Fruit fly (Drosophila melanogaster) whole organism, embryonic: ENCODE results near the gene CG15337.

Experiments
- Atf3 ChIP-seq: fragments of 200-800 bp; sonication (Bioruptor generic); optimal IDR thresholded peaks from 3 replicates; lab custom pipeline; 2016; ENCODE audit warnings: missing biosample characterization, missing genetic modification characterization
- Awh ChIP-seq: fragments of 200-800 bp; sonication (Bioruptor generic); IDR thresholded peaks from 2 replicates; pipeline ENCODE4, ENCODE4 v1.3.6; 2022; ENCODE audit warnings: missing biosample characterization, missing genetic modification characterization
- CG1024 ChIP-seq: fragments of 200-800 bp; sonication (Bioruptor generic); IDR thresholded peaks from 2 replicates; pipeline ENCODE4 v1.3.6; 2022; ENCODE audit warnings: missing biosample characterization, missing genetic modification characterization
- CG11456 ChIP-seq: fragments of 200-800 bp; sonication (Bioruptor generic); IDR thresholded peaks from 3 replicates; pipeline ENCODE4 v1.3.6; 2022; ENCODE audit warnings: missing biosample characterization, missing genetic modification characterization
- CG12299 ChIP-seq: fragments of 200-800 bp; sonication (Bioruptor generic); optimal IDR thresholded peaks from 2 replicates; lab custom pipeline; 2018; ENCODE audit warnings: missing biosample characterization, mild to moderate bottlenecking, missing genetic modification characterization
- CG1233 ChIP-seq: fragments of 200-800 bp; sonication (Bioruptor generic); optimal IDR thresholded peaks from 4 replicates; lab custom pipeline; 2018; ENCODE audit warnings: missing biosample characterization, mild to moderate bottlenecking, missing genetic modification characterization
- CG13775 ChIP-seq: fragments of 200-800 bp; sonication (Bioruptor generic); optimal IDR thresholded peaks from 3 replicates; lab custom pipeline; 2017; ENCODE audit warnings: missing biosample characterization, mild to moderate bottlenecking, missing genetic modification characterization
- CG14050 ChIP-seq: fragments of 200-800 bp; sonication (Bioruptor generic); IDR thresholded peaks from 3 replicates; pipeline ENCODE4 v1.3.6; 2022; ENCODE audit warnings: missing biosample characterization, missing genetic modification characterization
- CG15696 ChIP-seq: fragments of 200-800 bp; sonication (Bioruptor generic); optimal IDR thresholded peaks from 2 replicates; lab custom pipeline; 2019; ENCODE audit warnings: missing biosample characterization, mild to moderate bottlenecking, missing genetic modification characterization, moderate library complexity
- CG16813 ChIP-seq: fragments of 200-800 bp; sonication (Bioruptor generic); IDR thresholded peaks from 3 replicates; pipeline ENCODE4 v1.3.6; 2022; ENCODE audit warnings: missing biosample characterization, missing genetic modification characterization; ENCODE audit not compliant: partially characterized antibody
- CG18262 ChIP-seq: fragments of 200-800 bp; optimal IDR thresholded peaks from 3 replicates; lab custom pipeline; 2019; ENCODE audit warnings: missing biosample characterization, mild to moderate bottlenecking, missing genetic modification characterization, moderate library complexity
- CG30020 ChIP-seq: fragments of 200-800 bp; optimal IDR thresholded peaks from 2 replicates; lab custom pipeline; 2019; ENCODE audit warnings: missing biosample characterization, mild to moderate bottlenecking, missing genetic modification characterization, moderate library complexity
- CG30403 ChIP-seq: fragments of 200-800 bp; sonication (Bioruptor generic); optimal IDR thresholded peaks from 3 replicates; lab custom pipeline; 2016; ENCODE audit warnings: missing biosample characterization, missing genetic modification characterization
- CG30431 ChIP-seq: fragments of 200-800 bp; sonication (Bioruptor generic); optimal IDR thresholded peaks from 2 replicates; lab custom pipeline; 2017; ENCODE audit warnings: missing biosample characterization, missing genetic modification characterization
- CG32772 ChIP-seq: fragments of 200-800 bp; sonication (Bioruptor generic); IDR thresholded peaks from 2 replicates; pipeline ENCODE4 v1.3.6; 2022; ENCODE audit warnings: missing biosample characterization, missing genetic modification characterization
- CG34224 ChIP-seq: fragments of 200-800 bp; sonication (Bioruptor generic); IDR thresholded peaks from 3 replicates; pipeline ENCODE4 v1.3.6; 2022; ENCODE audit warnings: missing biosample characterization, missing genetic modification characterization; ENCODE audit not compliant: partially characterized antibody
- CG34376 ChIP-seq: fragments of 200-800 bp; sonication (Bioruptor generic); optimal IDR thresholded peaks from 2 replicates; lab custom pipeline; 2018; ENCODE audit warnings: missing biosample characterization, mild to moderate bottlenecking, missing genetic modification characterization
- CG4424 ChIP-seq: fragments of 200-800 bp; sonication (Bioruptor generic); optimal IDR thresholded peaks from 3 replicates; lab custom pipeline; 2016; ENCODE audit warnings: missing biosample characterization, missing genetic modification characterization
- CG4730 ChIP-seq: fragments of 200-800 bp; sonication (Bioruptor generic); IDR thresholded peaks from 2 replicates; pipeline ENCODE4 v1.3.6; 2022; ENCODE audit warnings: missing biosample characterization, missing genetic modification characterization
- CG6791 ChIP-seq: fragments of 200-800 bp; sonication (Bioruptor generic); IDR thresholded peaks from 3 replicates; pipeline ENCODE4 v1.3.6; 2022; ENCODE audit warnings: missing biosample characterization, missing genetic modification characterization; ENCODE audit not compliant: partially characterized antibody
- CG6854 ChIP-seq: fragments of 200-800 bp; sonication (Bioruptor generic); optimal IDR thresholded peaks from 3 replicates; lab custom pipeline; 2017; ENCODE audit warnings: missing biosample characterization, mild to moderate bottlenecking, missing genetic modification characterization
- D19A ChIP-seq: fragments of 200-800 bp; optimal IDR thresholded peaks from 3 replicates; lab custom pipeline; 2019; ENCODE audit warnings: missing biosample characterization, mild to moderate bottlenecking, missing genetic modification characterization, moderate library complexity
- Ets97D ChIP-seq: fragments of 200-800 bp; sonication (Bioruptor generic); optimal IDR thresholded peaks from 3 replicates; lab custom pipeline; 2016; ENCODE audit warnings: missing biosample characterization, missing genetic modification characterization
- Gsc ChIP-seq: fragments of 200-800 bp; sonication (Bioruptor generic); IDR thresholded peaks from 2 replicates; pipeline ENCODE4 v1.3.6; 2022; ENCODE audit warnings: missing biosample characterization, missing genetic modification characterization
- Hmx ChIP-seq: fragments of 200-800 bp; sonication (Bioruptor generic); optimal IDR thresholded peaks from 2 replicates; lab custom pipeline; 2016; ENCODE audit warnings: missing biosample characterization, missing genetic modification characterization
- Hr51 ChIP-seq, 2 experiments: fragments of 200-800 bp; sonication (Bioruptor generic); optimal IDR thresholded peaks; 2 replicates in 1 of 2; 3 replicates in 1 of 2; lab custom pipeline; 2016 to 2018; ENCODE audit warnings: missing biosample characterization in 2 of 2, missing genetic modification characterization in 2 of 2, mild to moderate bottlenecking in 1 of 2, moderate library complexity in 1 of 2
- MBD-R2 ChIP-seq: fragments of 200-800 bp; sonication (Bioruptor generic); IDR thresholded peaks from 2 replicates; pipeline ENCODE4 v1.3.6; 2022; ENCODE audit warnings: missing biosample characterization, missing genetic modification characterization
- Rx ChIP-seq: fragments of 200-800 bp; sonication (Bioruptor generic); IDR thresholded peaks from 2 replicates; pipeline ENCODE4 v1.3.6; 2022; ENCODE audit warnings: missing biosample characterization, missing genetic modification characterization
- Sox102F ChIP-seq: fragments of 200-800 bp; sonication (Bioruptor generic); optimal IDR thresholded peaks from 2 replicates; lab custom pipeline; 2018; ENCODE audit warnings: missing biosample characterization, mild to moderate bottlenecking, missing genetic modification characterization, moderate library complexity
- abd-A ChIP-seq: fragments of 200-800 bp; sonication (Bioruptor generic); optimal IDR thresholded peaks from 3 replicates; lab custom pipeline; 2019; ENCODE audit warnings: missing biosample characterization, mild to moderate bottlenecking, missing genetic modification characterization, moderate library complexity
- al ChIP-seq: fragments of 200-800 bp; sonication (Bioruptor generic); IDR thresholded peaks from 2 replicates; pipeline ENCODE4 v1.3.6; 2022; ENCODE audit warnings: missing biosample characterization, missing genetic modification characterization
- ato ChIP-seq: fragments of 200-800 bp; sonication (Bioruptor generic); IDR thresholded peaks from 2 replicates; pipeline ENCODE4 v1.3.6; 2022; ENCODE audit warnings: missing biosample characterization, missing genetic modification characterization; ENCODE audit not compliant: partially characterized antibody
- bbx ChIP-seq: fragments of 200-800 bp; sonication (Bioruptor generic); IDR thresholded peaks from 2 replicates; pipeline ENCODE4 v1.3.6; 2022; ENCODE audit warnings: missing biosample characterization, missing genetic modification characterization; ENCODE audit not compliant: partially characterized antibody
- crc ChIP-seq: fragments of 200-800 bp; sonication (Bioruptor generic); optimal IDR thresholded peaks from 2 replicates; lab custom pipeline; 2016; ENCODE audit warnings: missing biosample characterization, missing genetic modification characterization
- gcm ChIP-seq: fragments of 200-800 bp; sonication (Bioruptor generic); optimal IDR thresholded peaks from 2 replicates; lab custom pipeline; 2019; ENCODE audit warnings: missing biosample characterization, mild to moderate bottlenecking, missing genetic modification characterization, moderate library complexity
- kay ChIP-seq: fragments of 200-800 bp; sonication (Bioruptor generic); optimal IDR thresholded peaks from 2 replicates; lab custom pipeline; 2016; ENCODE audit warnings: missing biosample characterization, missing genetic modification characterization
- mld ChIP-seq: fragments of 200-800 bp; sonication (Bioruptor generic); IDR thresholded peaks from 3 replicates; pipeline ENCODE4 v1.3.6; 2022; ENCODE audit warnings: missing biosample characterization, missing genetic modification characterization; ENCODE audit not compliant: partially characterized antibody
- nmo ChIP-seq: fragments of 200-800 bp; sonication (Bioruptor generic); optimal IDR thresholded peaks from 2 replicates; lab custom pipeline; 2018; ENCODE audit warnings: missing biosample characterization, mild to moderate bottlenecking, missing genetic modification characterization, moderate library complexity
- p53 ChIP-seq: fragments of 200-800 bp; sonication (Bioruptor generic); optimal IDR thresholded peaks from 2 replicates; lab custom pipeline; 2016; ENCODE audit warnings: missing biosample characterization, missing genetic modification characterization
- pfk ChIP-seq: fragments of 200-800 bp; sonication (Bioruptor generic); optimal IDR thresholded peaks from 2 replicates; lab custom pipeline; 2018; ENCODE audit warnings: missing biosample characterization, mild to moderate bottlenecking, missing genetic modification characterization, moderate library complexity
- pho ChIP-seq: fragments of 200-800 bp; sonication (Bioruptor generic); optimal IDR thresholded peaks from 2 replicates; lab custom pipeline; 2016; ENCODE audit warnings: missing biosample characterization, missing genetic modification characterization
- pnt ChIP-seq: fragments of 200-800 bp; sonication (Bioruptor generic); optimal IDR thresholded peaks from 3 replicates; lab custom pipeline; 2016; ENCODE audit warnings: missing biosample characterization, missing genetic modification characterization
- run ChIP-seq: fragments of 200-800 bp; sonication (Bioruptor generic); optimal IDR thresholded peaks from 3 replicates; lab custom pipeline; 2018; ENCODE audit warnings: missing biosample characterization, mild to moderate bottlenecking, missing genetic modification characterization
- scrt ChIP-seq: fragments of 200-800 bp; sonication (Bioruptor generic); optimal IDR thresholded peaks from 2 replicates; lab custom pipeline; 2018; ENCODE audit warnings: missing biosample characterization, mild to moderate bottlenecking, missing genetic modification characterization, moderate library complexity
- sima ChIP-seq: fragments of 200-800 bp; sonication (Bioruptor generic); optimal IDR thresholded peaks from 2 replicates; lab custom pipeline; 2016; ENCODE audit warnings: missing biosample characterization, missing genetic modification characterization
- slou ChIP-seq: fragments of 200-800 bp; sonication (Bioruptor generic); optimal IDR thresholded peaks from 3 replicates; lab custom pipeline; 2016; ENCODE audit warnings: missing biosample characterization, missing genetic modification characterization
- tll ChIP-seq, 2 experiments: fragments of 200-800 bp in 1 of 2; fragments of >200 bp in 1 of 2; sonication (Bioruptor generic) in 1 of 2; optimal IDR thresholded peaks; 2 replicates each; lab custom pipeline; 2017 to 2019; ENCODE audit warnings: missing biosample characterization in 2 of 2, missing genetic modification characterization in 2 of 2, mild to moderate bottlenecking in 1 of 2, moderate library complexity in 1 of 2
- trh ChIP-seq: fragments of 200-800 bp; sonication (Bioruptor generic); optimal IDR thresholded peaks from 2 replicates; lab custom pipeline; 2016; ENCODE audit warnings: missing biosample characterization, missing genetic modification characterization
- vvl ChIP-seq: fragments of 200-800 bp; sonication (Bioruptor generic); IDR thresholded peaks from 2 replicates; pipeline ENCODE4 v1.3.6; 2022; ENCODE audit warnings: missing biosample characterization, missing genetic modification characterization

The CG15337 gene

DNA sequence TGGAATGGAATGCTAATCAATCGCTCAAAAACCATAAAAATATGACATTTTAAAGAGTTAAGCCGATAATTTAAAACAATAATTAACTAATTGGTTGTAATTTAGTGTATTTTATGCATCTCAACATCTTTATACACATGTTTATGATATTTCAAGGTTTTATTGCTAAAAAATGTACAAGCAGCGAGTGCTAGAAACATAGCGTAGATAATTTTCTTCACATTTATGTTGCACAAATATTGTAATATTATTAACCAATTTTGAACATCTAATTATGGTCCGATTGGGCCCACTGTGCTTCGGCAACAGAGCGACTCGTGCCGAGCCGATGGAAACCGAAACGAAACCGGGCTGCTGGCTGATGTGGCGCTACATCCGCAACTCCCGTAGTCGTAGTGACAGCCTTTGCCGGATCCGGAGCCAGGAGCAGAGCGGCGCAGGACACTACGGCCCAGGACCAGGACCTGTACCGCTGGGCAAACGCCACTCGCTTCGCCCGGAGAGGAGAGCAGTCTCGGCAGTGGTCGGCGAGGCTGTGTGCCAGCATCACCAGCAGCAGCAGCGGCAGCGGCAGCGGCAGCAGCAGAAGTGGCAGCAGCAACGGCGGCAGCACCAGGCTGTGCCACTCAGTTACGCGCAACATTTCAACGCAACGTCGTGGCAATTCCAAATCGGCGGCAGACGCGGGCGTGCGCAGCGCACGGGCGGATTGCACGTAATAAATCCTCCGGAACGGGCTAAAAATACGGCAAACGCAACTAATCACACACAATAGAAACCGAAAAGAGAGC is 18.5 kb downstream of the CG15337 start, which contains the start of gene sdt (continued):
- TF ChIP-seq tll (GFP tag; optimal IDR thresholded peaks at IDR 0.05; lab: Kevin White, UChicago) (no peak), CG34224 (GFP tag; lab: Robert Waterston, UW) (no peak), bbx (GFP tag; lab: Robert Waterston, UW) (no peak), al (GFP tag; lab: Robert Waterston, UW) (no peak), trh (GFP tag; lab: Kevin White, UChicago) (no peak), CG30431 (GFP tag; lab: Kevin White, UChicago) (no peak), CG11456 (GFP tag; lab: Robert Waterston, UW) (no peak), MBD-R2 (GFP tag; lab: Robert Waterston, UW) (no peak), CG4730 (no peak), Sox102F (GFP tag; lab: Kevin White, UChicago) (peak; percentile 22), CG32772 (GFP tag; lab: Robert Waterston, UW) (no peak), CG1233 (no peak), gcm (GFP tag; lab: Kevin White, UChicago) (no peak), crc (no peak), sima (GFP tag; lab: Kevin White, UChicago) (no peak), CG6791 (no peak), Atf3 (GFP tag; lab: Kevin White, UChicago) (no peak), Hmx (no peak), CG18262 (peak; percentile 10), kay (GFP tag; lab: Kevin White, UChicago) (no peak), CG13775 (GFP tag; lab: Kevin White, UChicago) (peak; percentile 13), Gsc (GFP tag; lab: Robert Waterston, UW) (no peak), CG1024 (GFP tag; lab: Robert Waterston, UW) (no peak), Rx (GFP tag; lab: Robert Waterston, UW) (no peak), CG15696 (tag; lab: Kevin White, UChicago) (no peak), ato (GFP tag; lab: Robert Waterston, UW) (no peak), CG30403 (GFP tag; lab: Kevin White, UChicago) (peak; percentile 36), slou (GFP tag; lab: Kevin White, UChicago) (peak; percentile 44), vvl (GFP tag; lab: Robert Waterston, UW) (no peak), nmo (peak; percentile 75), Awh (GFP tag; lab: Robert Waterston, UW) (no peak), CG34376 (no peak), p53 (GFP tag; lab: Kevin White, UChicago) (no peak), CG14050 (GFP tag; lab: Robert Waterston, UW) (no peak), pfk (GFP tag; lab: Kevin White, UChicago) (no peak), run (tag; lab: Kevin White, UChicago) (no peak), D19A (tag; lab: Kevin White, UChicago) (no peak), CG6854 (GFP tag; lab: Kevin White, UChicago) (no peak), pnt (GFP tag; lab: Kevin White, UChicago) (no peak), CG30020 (no peak), CG16813 (GFP tag; lab: Robert Waterston, UW) (no peak), scrt (GFP tag; lab: Kevin White, UChicago) (no peak), Ets97D (GFP tag; lab: Kevin White, UChicago) (no peak), CG4424 (GFP tag; lab: Kevin White, UChicago) (no peak), abd-A (peak; percentile 19), CG12299 (tag; lab: Kevin White, UChicago) (no peak), pho (no peak), mld (no peak), Hr51 (GFP tag; optimal IDR thresholded peaks at IDR 0.05; lab: Kevin White, UChicago) (peak in 1 of 2 experiments; percentile 7)
